Fruit fly (Drosophila melanogaster) whole organism, prepupa: ENCODE measurements around the gene Ttc30.

Source experiments
- CG10631 ChIP-seq: fragments of 200-800 bp; sonication (Bioruptor generic); optimal IDR thresholded peaks from 2 replicates; lab custom pipeline; 2016; ENCODE audit warnings: missing biosample characterization, missing genetic modification characterization
- CG6792 ChIP-seq: fragments of 200-800 bp; sonication (Bioruptor generic); optimal IDR thresholded peaks from 3 replicates; lab custom pipeline; 2016; ENCODE audit warnings: missing biosample characterization, missing genetic modification characterization
- CG6808 ChIP-seq: fragments of 200-800 bp; sonication (Bioruptor generic); optimal IDR thresholded peaks from 3 replicates; lab custom pipeline; 2017; ENCODE audit warnings: missing biosample characterization, missing genetic modification characterization, mild to moderate bottlenecking, moderate library complexity, missing genetic modification reagents
- CG8119 ChIP-seq: fragments of 200-800 bp; sonication (Bioruptor generic); IDR thresholded peaks from 3 replicates; pipeline ENCODE4 v1.3.6; 2022; ENCODE audit warnings: missing biosample characterization, missing genetic modification characterization
- Ets96B ChIP-seq: fragments of 200-800 bp; optimal IDR thresholded peaks from 2 replicates; lab custom pipeline; 2019; ENCODE audit warnings: missing biosample characterization, mild to moderate bottlenecking, missing genetic modification characterization, moderate library complexity
- fkh ChIP-seq: fragments of 200-800 bp; sonication (Bioruptor generic); optimal IDR thresholded peaks from 3 replicates; lab custom pipeline; 2017; ENCODE audit warnings: missing biosample characterization, mild to moderate bottlenecking, missing genetic modification characterization, moderate library complexity
- salr ChIP-seq, 2 experiments: fragments of 200-800 bp; sonication (Bioruptor generic); optimal IDR thresholded peaks; 3 replicates each; lab custom pipeline; 2016 to 2018; ENCODE audit warnings: missing biosample characterization in 2 of 2, missing genetic modification characterization in 2 of 2, mild to moderate bottlenecking in 1 of 2

- TF ChIP-seq salr (GFP tag; optimal IDR thresholded peaks at IDR 0.05; lab: Kevin White, UChicago): no peak
- TF ChIP-seq CG10631: no peak
- no peak for TF ChIP-seq Ets96B (tag; lab: Kevin White, UChicago)
- no peak for TF ChIP-seq CG6808
- TF ChIP-seq CG6792 (GFP tag; lab: Kevin White, UChicago): peak; percentile 14
- TF ChIP-seq fkh: no peak
- TF ChIP-seq CG8119 (GFP tag; lab: Robert Waterston, UW): no peak
Observed at dm6 chr2L:13073797-13074196, 32.8 kb upstream of the Ttc30 start.
